Fruit fly (Drosophila melanogaster) whole organism, pupa: Measurements from ENCODE around the gene Rubicon.

Source experiments
- CG12605 ChIP-seq: fragments of 200-800 bp; sonication (Bioruptor generic); IDR thresholded peaks from 2 replicates; pipeline ENCODE4 v1.3.6; 2022; ENCODE audit warnings: missing biosample characterization, missing genetic modification characterization
- CG14655 ChIP-seq: fragments of 200-800 bp; sonication (Bioruptor generic); optimal IDR thresholded peaks from 3 replicates; lab custom pipeline; 2017; ENCODE audit warnings: mild to moderate bottlenecking, missing biosample characterization, missing genetic modification reagents, missing genetic modification characterization
- CG32121 ChIP-seq: fragments of 200-800 bp; sonication (Bioruptor generic); IDR thresholded peaks from 2 replicates; pipeline ENCODE4 v1.3.6; 2022; ENCODE audit warnings: missing biosample characterization, missing genetic modification characterization
- CG8159 ChIP-seq: fragments of 200-800 bp; sonication (Bioruptor generic); optimal IDR thresholded peaks from 3 replicates; lab custom pipeline; 2018; ENCODE audit warnings: missing biosample characterization, mild to moderate bottlenecking, missing genetic modification characterization, moderate library complexity
- CG9948 ChIP-seq: fragments of 200-800 bp; sonication (Bioruptor generic); optimal IDR thresholded peaks from 2 replicates; lab custom pipeline; 2018; ENCODE audit warnings: missing biosample characterization, mild to moderate bottlenecking, missing genetic modification characterization, moderate library complexity
- Ets98B ChIP-seq: fragments of 200-800 bp; sonication (Bioruptor generic); IDR thresholded peaks from 2 replicates; pipeline ENCODE4 v1.3.6; 2022; ENCODE audit warnings: missing biosample characterization, missing genetic modification characterization
- Snoo ChIP-seq: fragments of 200-800 bp; sonication (Bioruptor generic); optimal IDR thresholded peaks from 3 replicates; lab custom pipeline; 2017; ENCODE audit warnings: missing biosample characterization, mild to moderate bottlenecking, missing genetic modification characterization, inconsistent platforms
- fd96Ca ChIP-seq: fragments of 200-800 bp; sonication (Bioruptor generic); IDR thresholded peaks from 3 replicates; pipeline ENCODE4 v1.3.6; 2022; ENCODE audit warnings: missing biosample characterization, missing genetic modification characterization
- rn ChIP-seq: fragments of 200-800 bp; sonication (Bioruptor generic); IDR thresholded peaks from 2 replicates; pipeline ENCODE4 v1.3.6; 2022; ENCODE audit warnings: missing biosample characterization, missing genetic modification characterization

- TF ChIP-seq rn (no peak), CG12605 (GFP tag; lab: Robert Waterston, UW) (no peak), fd96Ca (GFP tag; lab: Robert Waterston, UW) (no peak), CG32121 (GFP tag; lab: Robert Waterston, UW) (no peak), CG14655 (GFP tag; lab: Kevin White, UChicago) (no peak), CG8159 (tag; lab: Kevin White, UChicago) (no peak), Snoo (no peak), Ets98B (no peak), CG9948 (no peak)
Measured at dm6 chrX:8723393-8723987, 46.6 kb downstream of the Rubicon start.
